Fruit fly (Drosophila melanogaster): ENCODE measurements around the gene Kal1.

- TF ChIP-seq OdsH (GFP tag; optimal IDR thresholded peaks at IDR 0.05) (peak; percentile 98), Sox14 (GFP tag; optimal IDR thresholded peaks at IDR 0.05) (peak; percentile 91), Sox102F (GFP tag; optimal IDR thresholded peaks at IDR 0.05) (peak; percentile 93), CG11902 (GFP tag; optimal IDR thresholded peaks at IDR 0.05) (peak; percentile 94), CG6163 (GFP tag; IDR thresholded peaks at IDR 0.05) (peak; percentile 97), vri (GFP tag; optimal IDR thresholded peaks at IDR 0.05) (peak; percentile 82), fkh (GFP tag; optimal IDR thresholded peaks at IDR 0.05) (peak; percentile 86), CG3919 (GFP tag; optimal IDR thresholded peaks at IDR 0.05) (peak; percentile 96), CG31627 (GFP tag; optimal IDR thresholded peaks at IDR 0.05) (peak; percentile 83), Smox (GFP tag; optimal IDR thresholded peaks at IDR 0.05) (peak; percentile 82), CG8319 (GFP tag; optimal IDR thresholded peaks at IDR 0.05) (peak; percentile 88), Blimp-1 (GFP tag; optimal IDR thresholded peaks at IDR 0.05) (peak; percentile 95), esn (GFP tag; optimal IDR thresholded peaks at IDR 0.05) (peak; percentile 97)
Measured at dm6 chr3R:24151924-24152809, 11.0 kb downstream of the Kal1 start, which contains the start of the genes p38a and CG6178.

Measured in whole organism, prepupa.